Worm (Caenorhabditis elegans) whole organism, L2 larva: ENCODE data around the gene dolk-1.

Experiments used
- R02D3.7 ChIP-seq: fragments of 150-350 bp; optimal IDR thresholded peaks from 2 replicates; lab custom pipeline; 2014; ENCODE audit warnings: missing biosample characterization, missing genetic modification characterization
- Y55F3AM.14 ChIP-seq: fragments of 200-800 bp; sonication (Bioruptor generic); optimal IDR thresholded peaks from 2 replicates; lab custom pipeline; 2018; ENCODE audit warnings: mild to moderate bottlenecking, missing genetic modification characterization, missing compliant biosample characterization
- alr-1 ChIP-seq: fragments of 150-350 bp; optimal IDR thresholded peaks from 2 replicates; lab custom pipeline; 2014; ENCODE audit warnings: missing biosample characterization, missing genetic modification characterization
- aly-2 ChIP-seq: fragments of 150-350 bp; optimal IDR thresholded peaks from 2 replicates; lab custom pipeline; 2014; ENCODE audit warnings: missing biosample characterization, missing genetic modification characterization
- ama-1 ChIP-seq: fragments of 150-350 bp; optimal IDR thresholded peaks from 2 replicates; lab custom pipeline; 2018; ENCODE audit warnings: inconsistent platforms
- blmp-1 ChIP-seq: sonication (generic microtip); optimal IDR thresholded peaks from 2 replicates; lab custom pipeline; 2017; ENCODE audit warnings: missing genetic modification characterization, mild to moderate bottlenecking, missing compliant biosample characterization, antibody characterized with exemption, moderate library complexity; ENCODE audit not compliant: insufficient read depth
- ceh-16 ChIP-seq: fragments of 150-350 bp; optimal IDR thresholded peaks from 2 replicates; lab custom pipeline; 2014; ENCODE audit warnings: missing biosample characterization, missing genetic modification characterization
- ceh-82 ChIP-seq: fragments of 150-350 bp; optimal IDR thresholded peaks from 2 replicates; lab custom pipeline; 2014; ENCODE audit warnings: missing biosample characterization, missing genetic modification characterization
- crh-2 ChIP-seq: sonication (generic microtip); optimal IDR thresholded peaks from 2 replicates; lab custom pipeline; 2017; ENCODE audit warnings: missing biosample characterization, missing genetic modification characterization
- dmd-4 ChIP-seq: sonication (generic microtip); optimal IDR thresholded peaks from 2 replicates; lab custom pipeline; 2017; ENCODE audit warnings: missing biosample characterization, missing genetic modification characterization
- egl-27 ChIP-seq: sonication (generic microtip); optimal IDR thresholded peaks from 3 replicates; lab custom pipeline; 2017; ENCODE audit warnings: missing biosample characterization, missing genetic modification reagents, missing genetic modification characterization
- elt-1 ChIP-seq: fragments of 150-350 bp; optimal IDR thresholded peaks from 2 replicates; lab custom pipeline; 2014; ENCODE audit warnings: missing biosample characterization, missing genetic modification characterization
- elt-3 ChIP-seq: sonication (generic microtip); optimal IDR thresholded peaks from 2 replicates; lab custom pipeline; 2017; ENCODE audit warnings: missing biosample characterization, missing genetic modification characterization
- fos-1 ChIP-seq: fragments of 150-350 bp; optimal IDR thresholded peaks from 2 replicates; lab custom pipeline; 2014; ENCODE audit warnings: missing biosample characterization, missing genetic modification characterization
- gmeb-1 ChIP-seq: fragments of 150-350 bp; optimal IDR thresholded peaks from 2 replicates; lab custom pipeline; 2014; ENCODE audit warnings: missing biosample characterization, missing genetic modification characterization
- lin-13 ChIP-seq: fragments of 150-350 bp; optimal IDR thresholded peaks from 2 replicates; lab custom pipeline; 2014; ENCODE audit warnings: missing biosample characterization, missing genetic modification reagents, missing genetic modification characterization
- lin-39 ChIP-seq: fragments of 150-350 bp; optimal IDR thresholded peaks from 2 replicates; lab custom pipeline; 2014; ENCODE audit warnings: missing biosample characterization, missing genetic modification reagents, missing genetic modification characterization
- lsy-2 ChIP-seq, 2 experiments: fragments of 150-350 bp in 1 of 2; sonication (generic microtip) in 1 of 2; optimal IDR thresholded peaks; 2 replicates each; lab custom pipeline; 2014 to 2017; ENCODE audit warnings: missing biosample characterization in 2 of 2, missing genetic modification characterization in 2 of 2
- mab-5 ChIP-seq: fragments of 150-350 bp; optimal IDR thresholded peaks from 2 replicates; lab custom pipeline; 2014; ENCODE audit warnings: missing biosample characterization, missing genetic modification characterization
- mdl-1 ChIP-seq, 2 experiments: fragments of 150-350 bp in 1 of 2; sonication (generic microtip) in 1 of 2; optimal IDR thresholded peaks; 2 replicates each; lab custom pipeline; 2017; ENCODE audit warnings: missing biosample characterization in 2 of 2, missing genetic modification characterization in 2 of 2
- nhr-10 ChIP-seq: sonication (generic microtip); optimal IDR thresholded peaks from 2 replicates; lab custom pipeline; 2017; ENCODE audit warnings: missing biosample characterization, missing genetic modification characterization
- nhr-12 ChIP-seq: fragments of 150-350 bp; optimal IDR thresholded peaks from 2 replicates; lab custom pipeline; 2014; ENCODE audit warnings: missing biosample characterization, missing genetic modification characterization
- nhr-21 ChIP-seq: fragments of 150-350 bp; optimal IDR thresholded peaks from 2 replicates; lab custom pipeline; 2014; ENCODE audit warnings: missing biosample characterization, missing genetic modification characterization
- nhr-23 ChIP-seq: fragments of 150-350 bp; optimal IDR thresholded peaks from 2 replicates; lab custom pipeline; 2014; ENCODE audit warnings: missing biosample characterization, missing genetic modification reagents, missing genetic modification characterization
- nhr-237 ChIP-seq: fragments of 150-350 bp; optimal IDR thresholded peaks from 2 replicates; lab custom pipeline; 2014; ENCODE audit warnings: missing biosample characterization, missing genetic modification characterization
- nhr-6 ChIP-seq: fragments of 150-350 bp; optimal IDR thresholded peaks from 2 replicates; lab custom pipeline; 2014; ENCODE audit warnings: missing biosample characterization, missing genetic modification characterization
- peb-1 ChIP-seq: fragments of 150-350 bp; optimal IDR thresholded peaks from 2 replicates; lab custom pipeline; 2014; ENCODE audit warnings: missing biosample characterization, missing genetic modification characterization
- sem-4 ChIP-seq: fragments of 150-350 bp; optimal IDR thresholded peaks from 2 replicates; lab custom pipeline; 2014; ENCODE audit warnings: missing biosample characterization, missing genetic modification reagents, missing genetic modification characterization
- skn-1 ChIP-seq: sonication (generic microtip); optimal IDR thresholded peaks from 2 replicates; lab custom pipeline; 2017; ENCODE audit warnings: missing biosample characterization, missing genetic modification characterization
- sma-3 ChIP-seq: sonication (generic microtip); optimal IDR thresholded peaks from 2 replicates; lab custom pipeline; 2016; ENCODE audit warnings: missing genetic modification reagents, missing genetic modification characterization, missing compliant biosample characterization
- sma-9 ChIP-seq, 2 experiments: fragments of 150-350 bp in 1 of 2; sonication (generic microtip) in 1 of 2; optimal IDR thresholded peaks; 2 replicates each; lab custom pipeline; 2014 to 2016; ENCODE audit warnings: missing genetic modification characterization in 2 of 2, mild to moderate bottlenecking in 1 of 2, missing biosample characterization in 1 of 2, missing compliant biosample characterization in 1 of 2, missing genetic modification reagents in 1 of 2, moderate library complexity in 1 of 2
- unc-55 ChIP-seq: fragments of 150-350 bp; sonication (generic microtip); optimal IDR thresholded peaks from 3 replicates; lab custom pipeline; 2014; ENCODE audit warnings: missing biosample characterization, missing genetic modification reagents, missing genetic modification characterization
- unc-62 ChIP-seq: fragments of 150-350 bp; optimal IDR thresholded peaks from 2 replicates; lab custom pipeline; 2014; ENCODE audit warnings: missing biosample characterization, missing genetic modification reagents, missing genetic modification characterization
- ztf-11 ChIP-seq: sonication (generic microtip); optimal IDR thresholded peaks from 2 replicates; lab custom pipeline; 2017; ENCODE audit warnings: missing biosample characterization, missing genetic modification characterization
- ztf-4 ChIP-seq: fragments of 150-350 bp; optimal IDR thresholded peaks from 2 replicates; lab custom pipeline; 2014; ENCODE audit warnings: missing biosample characterization, missing genetic modification characterization

Gene dolk-1

DNA sequence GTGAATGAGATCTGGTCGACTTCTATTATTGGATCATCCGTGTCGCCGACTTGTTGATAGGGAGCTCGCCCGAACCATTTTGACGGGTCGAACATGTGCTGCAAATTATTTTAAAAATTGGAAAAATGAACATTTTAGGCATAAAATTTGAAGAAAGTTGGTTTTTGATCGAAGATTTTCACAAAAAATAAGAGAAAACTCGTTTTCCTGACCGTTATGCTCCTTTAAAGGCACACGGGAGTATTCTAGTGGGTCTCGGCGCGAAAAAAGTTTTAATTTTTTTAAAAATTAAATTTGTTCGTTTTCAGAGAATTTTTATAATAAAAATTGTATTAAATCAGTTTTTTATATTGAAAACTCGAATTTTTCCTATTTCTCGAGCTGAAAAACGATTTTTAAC is 19.2 kb downstream of the dolk-1 start, which contains the start of gene Y56A3A.16:
TSS of gene Y56A3A.16 (minus strand) at position 101 of the 400 bp plus-strand sequence.
- no peak for TF ChIP-seq lin-39 (tag; lab: Kevin White, UChicago)
- no peak for TF ChIP-seq nhr-10 (tag; lab: Kevin White, UChicago)
- no peak for TF ChIP-seq alr-1
- TF ChIP-seq gmeb-1 (tag; lab: Kevin White, UChicago) = no peak
- TF ChIP-seq sem-4 (tag; lab: Kevin White, UChicago) = no peak
- TF ChIP-seq nhr-12 (tag; lab: Kevin White, UChicago) = no peak
- TF ChIP-seq mdl-1 (tag; optimal IDR thresholded peaks at IDR 0.05; lab: Kevin White, UChicago) = no peak
- TF ChIP-seq elt-1 = no peak
- no peak for TF ChIP-seq sma-9 (GFP tag; optimal IDR thresholded peaks at IDR 0.05; lab: Kevin White, UChicago)
- no peak for TF ChIP-seq sma-9 (tag; optimal IDR thresholded peaks at IDR 0.05; lab: Kevin White, UChicago)
- no peak for TF ChIP-seq aly-2 (tag; lab: Kevin White, UChicago)
- TF ChIP-seq mab-5 (tag; lab: Kevin White, UChicago) = no peak
- TF ChIP-seq skn-1 = no peak
- TF ChIP-seq, all 48 proteins: peak for 0

ce11 chrIII:11909778-11910177 is 23.7 kb downstream of the dolk-1 start, which contains the start of gene faah-4:
Gene faah-4, minus strand, starts transcription at chrIII:11909878.
- no peak for TF ChIP-seq lin-13
- no peak for TF ChIP-seq mdl-1 (tag; optimal IDR thresholded peaks at IDR 0.05; lab: Kevin White, UChicago)
- no peak for TF ChIP-seq ztf-11 (tag; lab: Kevin White, UChicago)
- no peak for TF ChIP-seq lsy-2 (tag; optimal IDR thresholded peaks at IDR 0.05; lab: Kevin White, UChicago)
- TF ChIP-seq, all 48 proteins: peak for 0

DNA sequence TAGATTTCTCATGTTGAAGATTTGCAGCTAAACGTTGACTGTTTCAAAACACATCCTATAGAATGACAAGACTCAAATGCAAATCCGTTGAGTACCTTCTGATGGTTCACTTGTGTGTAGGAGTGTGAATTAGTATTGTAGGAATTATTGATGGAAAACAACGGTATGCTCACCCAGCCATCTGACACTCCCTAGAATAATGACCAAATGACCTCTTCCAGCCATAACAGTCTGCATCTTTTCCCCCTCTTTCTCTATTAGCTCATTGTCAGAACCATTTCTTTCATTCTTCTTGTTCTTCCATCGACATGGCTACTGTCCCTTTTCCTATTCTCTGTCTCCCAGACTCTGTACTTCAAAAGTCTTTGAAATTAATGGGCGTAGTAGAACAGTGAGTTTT is 24.8 kb downstream of the dolk-1 start, which contains the start of gene fbxb-24:
TSS of gene fbxb-24 (plus strand) at position 301 of the 400 bp plus-strand sequence.
- TF ChIP-seq R02D3.7 (tag; lab: Kevin White, UChicago) = no peak
- no peak for TF ChIP-seq mdl-1 (tag; optimal IDR thresholded peaks at IDR 0.05; lab: Kevin White, UChicago)
- no peak for TF ChIP-seq nhr-23
- no peak for TF ChIP-seq nhr-6 (tag; lab: Kevin White, UChicago)
- no peak for TF ChIP-seq ceh-16
- no peak for TF ChIP-seq nhr-21 (tag; lab: Kevin White, UChicago)
- TF ChIP-seq ama-1 (lab: Kevin White, UChicago) = no peak
- TF ChIP-seq ztf-4 (tag; lab: Kevin White, UChicago) = no peak
- TF ChIP-seq crh-2 (tag; lab: Kevin White, UChicago) = no peak
- no peak for TF ChIP-seq lin-39 (tag; lab: Kevin White, UChicago)
- TF ChIP-seq skn-1 = no peak
- no peak for TF ChIP-seq Y55F3AM.14
- no peak for TF ChIP-seq dmd-4 (tag; lab: Kevin White, UChicago)
- no peak for TF ChIP-seq sma-3 (GFP tag; lab: Kevin White, UChicago)
- TF ChIP-seq egl-27 = no peak
- no peak for TF ChIP-seq fos-1 (tag; lab: Kevin White, UChicago)
- TF ChIP-seq alr-1 = no peak
- no peak for TF ChIP-seq unc-55

ce11 chrIII:11907177-11907576 is 26.3 kb downstream of the dolk-1 start, which contains the start of gene sdz-33:
Gene sdz-33, plus strand, starts transcription at chrIII:11907477.
- TF ChIP-seq nhr-23 (no peak), nhr-21 (tag; lab: Kevin White, UChicago) (no peak), unc-55 (no peak)

DNA sequence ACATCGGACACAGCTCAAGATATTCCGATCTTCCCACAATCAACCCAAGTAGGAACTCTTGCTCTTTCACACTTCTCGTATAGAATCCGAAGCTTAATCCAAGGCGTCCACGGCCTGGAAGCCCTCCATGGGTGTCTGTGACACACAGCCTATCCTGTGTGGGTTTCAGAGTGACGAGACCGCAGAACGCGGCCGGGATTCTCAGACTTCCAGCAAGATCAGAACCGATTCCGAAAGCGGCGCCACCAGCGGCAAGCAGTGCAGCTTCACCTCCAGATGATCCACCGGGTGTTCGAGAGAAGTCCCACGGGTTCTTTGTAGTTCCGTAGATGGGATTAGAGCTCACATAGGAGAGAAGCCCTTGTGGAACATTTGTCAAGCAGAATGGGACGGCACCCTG is 30.7 kb downstream of the dolk-1 start:
- no peak for TF ChIP-seq sem-4 (tag; lab: Kevin White, UChicago)
- TF ChIP-seq nhr-237 = no peak
- no peak for TF ChIP-seq nhr-6 (tag; lab: Kevin White, UChicago)
- no peak for TF ChIP-seq ceh-82 (tag; lab: Kevin White, UChicago)
- no peak for TF ChIP-seq elt-3
- no peak for TF ChIP-seq blmp-1
- no peak for TF ChIP-seq ama-1 (lab: Kevin White, UChicago)

DNA sequence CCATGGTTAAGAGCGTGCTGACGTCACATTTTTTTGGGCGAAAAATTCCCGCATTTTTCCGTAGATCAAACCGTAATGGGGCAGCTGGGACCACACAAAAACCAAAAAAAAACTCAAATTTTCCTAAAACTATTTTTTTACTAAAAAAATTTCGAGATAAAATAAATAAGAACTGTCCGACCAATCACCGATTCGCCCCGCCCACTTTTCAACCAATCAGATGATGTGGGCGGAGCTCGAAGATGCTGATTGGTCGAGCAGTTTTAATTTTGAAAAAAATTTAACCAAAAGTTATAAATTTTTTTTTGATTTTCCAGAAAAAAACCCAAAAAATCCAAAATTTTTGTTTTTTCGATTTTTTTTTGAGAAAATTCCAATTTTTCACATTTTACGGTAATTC is 33.4 kb downstream of the dolk-1 start:
- TF ChIP-seq gmeb-1 (tag; lab: Kevin White, UChicago) (no peak), lin-13 (no peak), peb-1 (tag; lab: Kevin White, UChicago) (no peak), Y55F3AM.14 (no peak), ceh-82 (tag; lab: Kevin White, UChicago) (no peak), unc-62 (GFP tag; lab: Kevin White, UChicago) (no peak), ztf-4 (tag; lab: Kevin White, UChicago) (no peak)
